Fruit fly (Drosophila melanogaster): ENCODE data around the gene Gas41.

The Gas41 gene

DNA sequence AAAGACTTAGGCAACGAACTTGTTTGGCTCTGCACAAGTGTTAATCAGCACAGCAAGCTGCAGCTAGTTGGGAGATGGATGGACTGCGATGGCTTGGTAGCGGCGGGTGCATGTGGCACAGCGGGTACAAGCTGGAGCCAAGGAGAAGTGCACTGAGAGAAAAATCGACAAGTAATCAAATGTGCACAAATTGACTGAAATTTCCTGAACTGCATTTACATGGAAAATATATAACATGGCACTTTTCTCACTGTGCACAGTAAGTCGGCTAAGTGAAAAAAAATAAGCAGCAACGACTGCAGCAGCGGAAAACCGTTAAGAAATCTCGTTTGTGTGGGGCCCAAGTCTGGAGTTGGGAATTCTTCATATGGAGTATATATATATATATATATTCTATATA, 41.1 kb upstream of the Gas41 start:
- TF ChIP-seq ttk (GFP tag; IDR thresholded peaks at IDR 0.05): peak; percentile 32; the same call in 1 of the 2 replicates
- no peak for TF ChIP-seq phol (tag; optimal IDR thresholded peaks at IDR 0.05)
- no peak for TF ChIP-seq CG10321 (GFP tag; IDR thresholded peaks at IDR 0.05)
- no peak for TF ChIP-seq CG31441 (GFP tag; IDR thresholded peaks at IDR 0.05)
- no peak for TF ChIP-seq CG32767 (GFP tag; IDR thresholded peaks at IDR 0.05)
- TF ChIP-seq CkIIα-i1 (GFP tag; IDR thresholded peaks at IDR 0.05): no peak
- no peak for TF ChIP-seq CG15696 (tag; optimal IDR thresholded peaks at IDR 0.05)
- TF ChIP-seq CG9437 (GFP tag; optimal IDR thresholded peaks at IDR 0.05): no peak
- no peak for TF ChIP-seq CG18476 (GFP tag; optimal IDR thresholded peaks at IDR 0.05)
- TF ChIP-seq MTF-1 (GFP tag; optimal IDR thresholded peaks at IDR 0.05; ENCODE audit: borderline replicate concordance): no peak
- TF ChIP-seq Ada2b (GFP tag; IDR thresholded peaks at IDR 0.05): no peak
- TF ChIP-seq CG10979 (tag; optimal IDR thresholded peaks at IDR 0.05): peak; percentile 5
- TF ChIP-seq HLHmδ (GFP tag; optimal IDR thresholded peaks at IDR 0.05): no peak
- TF ChIP-seq CG13287 (GFP tag; IDR thresholded peaks at IDR 0.05; ENCODE audit: partially characterized antibody): no peak
- peak; percentile 6; the same call in 1 of the 2 replicates for TF ChIP-seq CG17328 (GFP tag; IDR thresholded peaks at IDR 0.05)
- no peak for TF ChIP-seq pb (GFP tag; optimal IDR thresholded peaks at IDR 0.05)
- TF ChIP-seq CG13123 (GFP tag; optimal IDR thresholded peaks at IDR 0.05): no peak
- TF ChIP-seq Doc3 (GFP tag; IDR thresholded peaks at IDR 0.05; ENCODE audit: partially characterized antibody): no peak
- peak; percentile 34; the same call in 1 of the 2 replicates for TF ChIP-seq Ptx1 (GFP tag; IDR thresholded peaks at IDR 0.05)
- TF ChIP-seq CG12236 (GFP tag; optimal IDR thresholded peaks at IDR 0.05): no peak
- no peak for TF ChIP-seq chif (GFP tag; optimal IDR thresholded peaks at IDR 0.05)
- no peak for TF ChIP-seq sqz (GFP tag; optimal IDR thresholded peaks at IDR 0.05)
- no peak for TF ChIP-seq fd64A (GFP tag; optimal IDR thresholded peaks at IDR 0.05)
- no peak for TF ChIP-seq CG16815 (GFP tag; optimal IDR thresholded peaks at IDR 0.05)
- TF ChIP-seq fru (optimal IDR thresholded peaks at IDR 0.05): no peak
- TF ChIP-seq MESR4 (GFP tag; optimal IDR thresholded peaks at IDR 0.05): no peak
- no peak for TF ChIP-seq CG3726 (GFP tag; IDR thresholded peaks at IDR 0.05)
- no peak for TF ChIP-seq bigmax (GFP tag; optimal IDR thresholded peaks at IDR 0.05)
- TF ChIP-seq Elba2 (GFP tag; optimal IDR thresholded peaks at IDR 0.05): no peak
- no peak for TF ChIP-seq stwl (tag; optimal IDR thresholded peaks at IDR 0.05)
- no peak for TF ChIP-seq Chrac-16 (GFP tag; optimal IDR thresholded peaks at IDR 0.05)
- peak; percentile 4 for TF ChIP-seq unpg (GFP tag; optimal IDR thresholded peaks at IDR 0.05)
- no peak for TF ChIP-seq CG2199 (GFP tag; IDR thresholded peaks at IDR 0.05)
- peak; percentile 27 for TF ChIP-seq Xbp1 (GFP tag; optimal IDR thresholded peaks at IDR 0.05)
- TF ChIP-seq CG3281 (GFP tag; optimal IDR thresholded peaks at IDR 0.05): no peak
- TF ChIP-seq tna (GFP tag; IDR thresholded peaks at IDR 0.05; ENCODE audit: partially characterized antibody): no peak
- no peak for TF ChIP-seq ewg (GFP tag; optimal IDR thresholded peaks at IDR 0.05)
- no peak for TF ChIP-seq CG1832 (GFP tag; optimal IDR thresholded peaks at IDR 0.05)
- TF ChIP-seq Aef1 (GFP tag; IDR thresholded peaks at IDR 0.05): no peak
- no peak for TF ChIP-seq CG14014 (GFP tag; IDR thresholded peaks at IDR 0.05)
- TF ChIP-seq dmrt99B (tag; optimal IDR thresholded peaks at IDR 0.05): peak; percentile 19
- no peak for TF ChIP-seq CG4360 (GFP tag; IDR thresholded peaks at IDR 0.05)
- TF ChIP-seq schlank (tag; optimal IDR thresholded peaks at IDR 0.05): no peak
- no peak for TF ChIP-seq CG3163 (GFP tag; optimal IDR thresholded peaks at IDR 0.05)
- no peak for TF ChIP-seq odd (GFP tag; optimal IDR thresholded peaks at IDR 0.05)
- no peak for TF ChIP-seq CG12391 (tag; optimal IDR thresholded peaks at IDR 0.05)
- TF ChIP-seq CG9876 (GFP tag; optimal IDR thresholded peaks at IDR 0.05): no peak
- no peak for TF ChIP-seq CG1602 (GFP tag; optimal IDR thresholded peaks at IDR 0.05)
- TF ChIP-seq onecut (GFP tag; IDR thresholded peaks at IDR 0.05): no peak
- no peak for TF ChIP-seq repo (GFP tag; optimal IDR thresholded peaks at IDR 0.05)
- TF ChIP-seq CG3065 (GFP tag; optimal IDR thresholded peaks at IDR 0.05): no peak
- TF ChIP-seq zfh1 (GFP tag; IDR thresholded peaks at IDR 0.05): 0 out of 3 replicates have a peak, but pooled peaks have one; percentile 33

Data from whole organism, embryonic.